Worm (Caenorhabditis elegans): ENCODE data around the gene sars-1.
A peak's percentile ranks its signal among the peaks of the same experiment; 100 is the strongest.

Gene sars-1

DNA sequence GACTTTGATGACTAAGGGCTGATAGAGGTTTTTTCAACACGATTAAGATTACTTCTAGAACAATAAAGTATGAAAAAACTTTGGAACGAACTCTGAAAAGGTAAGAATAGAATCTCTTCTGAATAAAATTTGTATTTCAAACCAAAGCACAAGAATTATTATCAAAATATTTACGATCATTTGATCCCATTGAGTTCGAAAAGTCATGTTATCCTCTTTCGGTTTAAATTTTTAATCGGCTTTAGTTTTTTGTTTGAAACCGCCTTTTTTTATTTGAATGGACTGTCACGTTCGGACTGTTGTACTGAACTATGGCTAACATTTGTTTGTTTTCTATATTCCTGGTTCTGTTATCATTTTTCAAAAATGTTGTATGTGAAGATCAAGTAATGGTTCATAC is 29.1 kb upstream of the sars-1 start, which contains the start of gene C47E12.9:
TSS of gene C47E12.9 (plus strand) at position 301 of the 400 bp plus-strand sequence.
- TF ChIP-seq fos-1 (tag; optimal IDR thresholded peaks at IDR 0.05) = no peak
- no peak for TF ChIP-seq ceh-16 (tag; optimal IDR thresholded peaks at IDR 0.05)
- no peak for TF ChIP-seq skn-1 (tag; optimal IDR thresholded peaks at IDR 0.05)
- no peak for TF ChIP-seq nhr-237 (tag; optimal IDR thresholded peaks at IDR 0.05)
- no peak for TF ChIP-seq lin-15B (tag; optimal IDR thresholded peaks at IDR 0.05)
- no peak for TF ChIP-seq elt-3 (tag; optimal IDR thresholded peaks at IDR 0.05)
- TF ChIP-seq jun-1 (tag; optimal IDR thresholded peaks at IDR 0.05) = no peak
- no peak for TF ChIP-seq lin-39 (tag; optimal IDR thresholded peaks at IDR 0.05)
- TF ChIP-seq hmg-11 (tag; optimal IDR thresholded peaks at IDR 0.05) = no peak
- no peak for TF ChIP-seq unc-39 (tag; optimal IDR thresholded peaks at IDR 0.05)
- TF ChIP-seq fkh-10 (GFP tag; optimal IDR thresholded peaks at IDR 0.05) = no peak
- TF ChIP-seq nhr-12 (tag; optimal IDR thresholded peaks at IDR 0.05) = no peak
- TF ChIP-seq snpc-4 (tag; optimal IDR thresholded peaks at IDR 0.05) = no peak
- TF ChIP-seq ama-1 (optimal IDR thresholded peaks at IDR 0.05) = no peak
- no peak for TF ChIP-seq sea-2 (GFP tag; optimal IDR thresholded peaks at IDR 0.05)
- no peak for TF ChIP-seq R02D3.7 (tag; optimal IDR thresholded peaks at IDR 0.05)
- no peak for TF ChIP-seq mdl-1 (tag; optimal IDR thresholded peaks at IDR 0.05)

DNA sequence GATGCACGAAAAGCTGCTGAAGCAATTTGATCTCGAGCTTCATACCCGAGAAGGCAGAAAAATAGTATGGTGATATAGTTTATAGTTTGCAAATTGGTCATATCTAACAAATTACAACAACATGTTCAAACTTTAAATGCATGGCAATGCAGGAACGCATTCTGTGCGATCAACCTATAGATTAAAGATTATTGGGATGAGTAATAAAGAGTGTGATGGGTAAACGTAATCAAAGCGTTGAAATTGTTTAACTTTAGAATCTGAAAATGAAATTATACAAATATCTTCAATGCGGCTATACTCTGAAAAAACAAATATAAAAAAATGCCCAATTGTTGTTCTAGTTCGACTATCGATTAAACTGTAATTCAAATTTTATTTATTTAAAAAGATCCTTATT is 27.2 kb upstream of the sars-1 start, which contains the start of gene C47E12.14:
TSS of gene C47E12.14 (minus strand) at position 101 of the 400 bp plus-strand sequence.
- TF ChIP-seq elt-1 (tag; optimal IDR thresholded peaks at IDR 0.05) = no peak
- no peak for TF ChIP-seq lsy-12 (tag; optimal IDR thresholded peaks at IDR 0.05)
- no peak for TF ChIP-seq tbx-2 (tag; optimal IDR thresholded peaks at IDR 0.05)
- no peak for TF ChIP-seq nhr-25 (tag; optimal IDR thresholded peaks at IDR 0.05)
- no peak for TF ChIP-seq nhr-77 (tag; optimal IDR thresholded peaks at IDR 0.05)

DNA sequence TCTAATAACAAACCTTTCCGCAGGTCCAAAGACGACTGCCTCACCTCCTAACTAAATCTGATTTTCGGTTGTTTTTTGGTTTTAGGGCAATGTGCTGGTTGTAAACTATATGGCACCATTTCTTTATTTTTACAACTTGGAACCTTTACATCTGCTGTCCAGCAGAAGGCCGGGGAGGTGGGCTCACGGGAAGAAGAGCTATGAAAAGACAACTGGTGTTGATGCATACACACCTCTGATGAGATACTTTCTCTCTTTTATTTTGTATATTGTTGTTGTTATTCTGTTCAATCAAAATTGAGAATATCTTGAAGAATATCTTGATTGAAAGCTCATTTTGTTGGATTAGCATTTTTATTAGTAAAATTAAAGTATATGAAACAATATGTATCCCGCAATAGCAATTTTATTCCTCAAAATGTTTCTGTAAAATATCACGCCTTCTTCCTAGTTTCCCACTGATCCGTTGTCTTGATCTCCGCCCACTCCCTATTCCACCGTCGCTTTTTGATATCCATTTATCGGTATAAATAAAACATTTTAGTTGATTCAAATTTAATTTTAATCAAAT is 25.8 kb upstream of the sars-1 start, which contains the start of gene dhp-2:
TSS of gene dhp-2 (plus strand) at position 521 of the 571 bp plus-strand sequence.
- TF ChIP-seq tbx-2 (tag; optimal IDR thresholded peaks at IDR 0.05) (no peak), nhr-67 (tag; optimal IDR thresholded peaks at IDR 0.05) (no peak), ZK546.5 (tag; optimal IDR thresholded peaks at IDR 0.05) (no peak), ztf-11 (tag; optimal IDR thresholded peaks at IDR 0.05) (no peak)

DNA sequence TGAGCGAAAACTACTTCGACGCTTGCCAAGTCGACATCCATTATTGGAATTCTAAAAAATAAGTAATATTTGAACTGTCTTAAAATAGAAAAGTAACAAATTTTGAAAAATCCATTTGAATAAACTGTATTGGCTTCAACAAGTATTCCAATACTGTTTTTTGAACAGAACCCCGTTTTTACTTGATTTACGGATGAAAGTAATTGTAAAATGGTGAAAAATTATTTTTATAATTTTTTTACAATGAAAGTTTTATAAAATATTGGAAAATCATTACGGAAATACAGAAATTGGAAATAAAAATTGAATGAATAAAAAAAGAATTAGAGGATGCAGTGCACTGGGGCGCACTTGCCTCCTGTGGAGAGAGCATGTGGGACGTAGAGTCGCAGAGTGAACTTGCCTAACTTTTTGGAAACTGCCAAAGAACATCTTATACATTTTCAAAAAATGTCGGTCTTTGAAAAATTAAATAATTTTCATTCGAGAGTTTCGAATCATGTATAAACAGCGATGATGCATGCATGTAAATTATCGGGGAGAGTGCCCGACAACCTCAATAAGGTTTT is 21.2 kb upstream of the sars-1 start, which contains the start of gene rrp-1:
TSS of gene rrp-1 (minus strand) at position 51 of the 569 bp plus-strand sequence.
- TF ChIP-seq nfya-1 (tag; optimal IDR thresholded peaks at IDR 0.05; ENCODE audit: insufficient read depth) (peak; percentile 6), aly-2 (tag; optimal IDR thresholded peaks at IDR 0.05) (no peak), lin-15B (tag; optimal IDR thresholded peaks at IDR 0.05) (peak; percentile 4)

DNA sequence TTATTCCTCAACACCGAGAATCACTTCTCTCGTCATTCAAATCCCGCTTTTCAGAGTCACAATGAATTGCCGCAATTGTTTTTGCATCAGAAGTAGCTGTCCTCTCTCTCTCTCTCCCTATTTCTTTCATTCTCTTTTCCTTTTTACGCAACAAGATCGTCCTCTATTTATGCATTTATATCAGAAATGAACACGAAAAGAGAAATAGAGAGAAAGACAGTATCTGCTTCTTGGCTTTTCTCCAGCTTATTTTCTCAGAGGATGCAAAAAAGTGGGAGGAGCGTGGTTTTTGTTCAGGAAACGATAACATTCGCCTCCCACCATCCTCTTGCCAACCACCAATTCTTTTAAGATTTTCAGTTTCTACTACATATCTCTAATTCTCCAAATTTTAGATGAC is 20.6 kb upstream of the sars-1 start, which contains the start of gene mam-2:
TSS of gene mam-2 (plus strand) at position 301 of the 400 bp plus-strand sequence.
- TF ChIP-seq egl-5 (tag; optimal IDR thresholded peaks at IDR 0.05) = no peak
- TF ChIP-seq unc-62 (GFP tag; optimal IDR thresholded peaks at IDR 0.05) = no peak
- TF ChIP-seq tbx-2 (tag; optimal IDR thresholded peaks at IDR 0.05) = no peak
- TF ChIP-seq R02D3.7 (tag; optimal IDR thresholded peaks at IDR 0.05) = no peak
- TF ChIP-seq ceh-16 (tag; optimal IDR thresholded peaks at IDR 0.05) = no peak
- TF ChIP-seq nhr-25 (tag; optimal IDR thresholded peaks at IDR 0.05) = no peak
- no peak for TF ChIP-seq ZK546.5 (tag; optimal IDR thresholded peaks at IDR 0.05)
- TF ChIP-seq lin-15B (tag; optimal IDR thresholded peaks at IDR 0.05) = no peak
- TF ChIP-seq nhr-28 (tag; optimal IDR thresholded peaks at IDR 0.05) = no peak
- TF ChIP-seq mdl-1 (tag; optimal IDR thresholded peaks at IDR 0.05) = no peak
- TF ChIP-seq fkh-2 (tag; optimal IDR thresholded peaks at IDR 0.05) = no peak
- TF ChIP-seq snpc-4 (tag; optimal IDR thresholded peaks at IDR 0.05) = no peak
- no peak for TF ChIP-seq ama-1 (optimal IDR thresholded peaks at IDR 0.05)
- TF ChIP-seq nhr-67 (tag; optimal IDR thresholded peaks at IDR 0.05) = no peak
- TF ChIP-seq hmg-11 (tag; optimal IDR thresholded peaks at IDR 0.05) = no peak

DNA sequence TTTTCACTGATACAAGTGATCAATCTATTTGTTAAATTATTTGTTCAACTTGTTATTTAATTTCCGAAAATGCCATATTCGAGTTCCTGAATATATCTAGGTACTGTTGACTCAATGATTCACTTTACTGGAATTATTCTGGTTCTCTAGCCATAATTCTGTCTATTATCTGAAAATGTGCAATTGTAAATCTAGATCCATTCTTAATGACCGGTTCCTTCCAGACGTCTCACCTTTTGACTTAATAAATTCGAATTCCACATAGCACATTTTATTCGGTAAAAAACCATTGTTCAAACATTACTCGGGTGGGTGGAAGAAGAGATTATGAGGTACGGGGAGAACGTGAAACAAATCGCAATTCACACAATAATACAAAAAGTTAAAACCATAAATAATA is 14.1 kb upstream of the sars-1 start:
- no peak for TF ChIP-seq ztf-11 (tag; optimal IDR thresholded peaks at IDR 0.05)
- TF ChIP-seq fos-1 (tag; optimal IDR thresholded peaks at IDR 0.05) = no peak
- TF ChIP-seq lsy-12 (tag; optimal IDR thresholded peaks at IDR 0.05) = peak; percentile 12
- TF ChIP-seq nhr-77 (tag; optimal IDR thresholded peaks at IDR 0.05) = no peak
- TF ChIP-seq elt-2 (tag; optimal IDR thresholded peaks at IDR 0.05) = peak; percentile 2
- no peak for TF ChIP-seq fkh-10 (GFP tag; optimal IDR thresholded peaks at IDR 0.05)
